Worm (Caenorhabditis elegans) whole organism, L4/young adult: Measurements from ENCODE around the gene rtfo-1.

Experiments used
- W03F9.2 ChIP-seq: fragments of 150-350 bp; optimal IDR thresholded peaks from 2 replicates; lab custom pipeline; 2014; ENCODE audit warnings: missing biosample characterization, missing genetic modification characterization
- dao-5 ChIP-seq: sonication (generic microtip); optimal IDR thresholded peaks from 2 replicates; lab custom pipeline; 2016; ENCODE audit warnings: missing genotype, missing genetic modification characterization, moderate library complexity, missing compliant biosample characterization
- him-1 ChIP-seq: sonication (generic microtip); optimal IDR thresholded peaks from 2 replicates; lab custom pipeline; 2016; ENCODE audit warnings: missing genotype, missing genetic modification reagents, missing genetic modification characterization, missing compliant biosample characterization

The rtfo-1 gene

ce11 chrV:9582594-9583322, at the start of gene rtfo-1:
Gene rtfo-1, minus strand, starts transcription at chrV:9582644.
- TF ChIP-seq W03F9.2 (no peak), him-1 (tag; lab: Kevin White, UChicago) (no peak), dao-5 (tag; lab: Kevin White, UChicago) (no peak)

DNA sequence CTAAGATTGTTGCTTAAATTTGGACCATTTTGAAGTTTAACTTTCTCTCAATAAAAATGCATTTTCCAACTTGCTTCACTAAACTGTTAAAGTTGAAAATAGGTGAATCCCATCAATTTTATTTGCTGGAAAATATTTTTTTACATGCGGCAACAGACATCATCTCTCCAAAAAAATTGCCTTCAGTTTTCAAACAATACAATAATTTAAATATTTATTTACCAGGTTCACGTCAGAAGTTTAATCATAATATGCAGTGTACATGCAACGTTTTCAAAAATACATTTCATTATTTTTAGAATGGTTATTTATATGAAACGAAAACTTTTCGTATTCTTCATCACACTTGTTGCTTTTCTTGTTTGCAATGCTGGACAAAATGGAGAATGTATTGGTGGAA, 48.5 kb upstream of the rtfo-1 start, which contains the start of gene T06E4.5:
T06E4.5 (plus strand) TSS at position 301 of the 400 bp plus-strand sequence.
- TF ChIP-seq him-1 (tag; lab: Kevin White, UChicago) (no peak), dao-5 (tag; lab: Kevin White, UChicago) (no peak), W03F9.2 (no peak)

DNA sequence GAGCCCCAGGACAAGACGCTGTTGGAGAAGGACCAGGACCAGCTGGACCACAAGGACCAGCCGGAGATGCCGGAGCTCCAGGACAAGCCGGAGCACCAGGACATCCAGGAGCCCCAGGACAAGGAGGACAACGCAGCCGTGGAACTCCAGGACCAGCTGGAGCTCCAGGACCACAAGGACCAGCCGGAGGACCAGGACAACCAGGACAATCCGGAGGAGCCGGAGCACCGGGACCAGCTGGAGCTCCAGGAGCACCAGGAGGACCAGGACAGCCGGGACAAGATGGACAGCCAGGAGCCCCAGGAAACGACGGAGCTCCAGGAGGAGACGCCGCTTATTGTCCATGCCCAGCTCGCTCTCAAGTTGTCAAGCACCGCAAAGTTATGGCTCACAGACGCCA, 48.1 kb upstream of the rtfo-1 start:
- TF ChIP-seq him-1 (tag; lab: Kevin White, UChicago) (no peak), dao-5 (tag; lab: Kevin White, UChicago) (no peak), W03F9.2 (no peak)

DNA sequence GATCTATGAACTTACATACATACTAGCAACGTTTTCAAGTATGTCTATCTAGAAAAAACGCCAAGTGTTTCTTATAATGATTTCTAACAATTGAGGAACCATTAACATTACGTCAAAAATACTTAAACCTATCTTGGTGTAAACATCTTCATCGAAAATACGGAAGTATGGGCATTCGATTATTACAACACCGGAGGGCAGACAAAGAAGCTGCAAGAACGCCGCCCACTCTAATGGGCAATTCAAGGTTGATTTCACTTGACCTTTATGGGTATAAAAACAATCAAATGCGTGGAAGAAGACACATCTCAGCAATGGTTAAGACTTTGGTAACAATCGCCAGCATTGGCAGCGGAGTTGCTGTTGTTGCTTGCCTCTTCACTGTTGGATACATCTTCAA, 47.2 kb upstream of the rtfo-1 start, which contains the start of gene col-146:
col-146 (plus strand) TSS at position 301 of the 400 bp plus-strand sequence.
- TF ChIP-seq W03F9.2: no peak
- TF ChIP-seq dao-5 (tag; lab: Kevin White, UChicago): no peak
- no peak for TF ChIP-seq him-1 (tag; lab: Kevin White, UChicago)

DNA sequence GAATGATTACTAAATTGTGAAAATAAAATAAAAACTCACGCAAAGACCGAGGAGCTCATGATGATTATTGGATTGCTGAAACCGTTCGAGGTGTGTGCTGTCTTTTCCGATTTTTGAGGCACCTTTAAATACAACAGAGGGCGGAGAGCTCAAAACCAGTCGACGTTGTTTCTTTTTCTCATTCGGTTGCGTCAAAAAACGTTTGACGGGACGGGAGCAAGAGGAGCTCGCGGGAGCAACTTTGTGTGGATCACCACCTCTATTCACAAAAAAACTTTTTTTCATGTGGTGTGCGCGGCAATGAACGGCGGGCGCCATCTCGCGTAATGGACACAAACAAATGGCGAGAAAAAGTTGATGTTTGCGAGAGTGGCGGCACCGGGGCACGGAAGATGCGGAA, 46.7 kb upstream of the rtfo-1 start, which contains the start of gene idpc-3:
idpc-3 (minus strand) TSS at position 101 of the 400 bp plus-strand sequence.
- TF ChIP-seq dao-5 (tag; lab: Kevin White, UChicago): no peak
- TF ChIP-seq him-1 (tag; lab: Kevin White, UChicago): no peak
- TF ChIP-seq W03F9.2: no peak

- TF ChIP-seq dao-5 (tag; lab: Kevin White, UChicago) (no peak), him-1 (tag; lab: Kevin White, UChicago) (no peak)
Observed at ce11 chrV:9628603-9629002, 46.2 kb upstream of the rtfo-1 start.

DNA sequence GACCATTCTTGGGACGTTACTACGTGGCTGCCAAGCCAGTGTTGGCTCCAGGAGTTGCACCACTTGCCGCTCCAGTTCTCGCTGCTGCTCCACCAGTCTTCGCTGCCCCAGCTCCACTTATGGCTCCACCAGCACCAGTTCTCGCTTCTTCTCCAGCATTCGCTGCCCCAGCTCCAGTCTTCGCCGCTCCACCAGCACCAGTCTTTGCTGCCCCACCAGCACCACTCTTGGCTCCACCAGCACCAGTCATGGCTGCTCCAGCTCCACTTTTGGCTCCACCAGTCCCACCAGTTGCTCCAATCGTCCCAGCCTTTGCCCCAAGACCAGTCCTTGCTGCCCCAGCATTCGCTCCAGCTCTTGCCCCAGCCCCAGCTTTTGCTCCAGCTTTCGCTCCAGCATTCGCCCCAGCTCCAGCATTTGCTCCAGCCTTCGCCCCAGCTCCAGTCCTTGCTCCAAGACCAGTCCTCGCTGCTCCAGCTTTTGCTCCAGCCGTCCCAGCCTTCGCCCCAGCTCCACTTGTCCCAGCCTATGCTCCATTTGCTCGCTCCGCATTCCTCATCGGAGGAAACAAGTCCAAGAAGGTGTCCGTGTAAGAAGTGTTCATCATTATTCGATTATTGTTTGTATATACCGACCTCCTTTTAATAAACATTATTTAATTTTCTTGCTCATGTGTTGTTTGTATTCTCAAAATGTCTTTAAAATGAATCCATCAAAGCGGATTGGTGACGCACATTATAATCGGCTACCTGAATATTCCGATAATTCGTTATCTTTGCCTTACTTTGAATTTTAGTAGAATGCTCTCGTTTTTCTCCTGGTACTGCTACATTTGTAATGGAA, 43.4 kb upstream of the rtfo-1 start, which contains the start of gene T06E4.7:
T06E4.7 (plus strand) TSS at position 793 of the 843 bp plus-strand sequence.
- TF ChIP-seq him-1 (tag; lab: Kevin White, UChicago): no peak

- TF ChIP-seq him-1 (tag; lab: Kevin White, UChicago): no peak
- no peak for TF ChIP-seq W03F9.2
- no peak for TF ChIP-seq dao-5 (tag; lab: Kevin White, UChicago)
Observed at ce11 chrV:9625122-9625521, 42.7 kb upstream of the rtfo-1 start, which contains the start of gene idpc-4. Gene idpc-4, plus strand, starts transcription at chrV:9625422.

DNA sequence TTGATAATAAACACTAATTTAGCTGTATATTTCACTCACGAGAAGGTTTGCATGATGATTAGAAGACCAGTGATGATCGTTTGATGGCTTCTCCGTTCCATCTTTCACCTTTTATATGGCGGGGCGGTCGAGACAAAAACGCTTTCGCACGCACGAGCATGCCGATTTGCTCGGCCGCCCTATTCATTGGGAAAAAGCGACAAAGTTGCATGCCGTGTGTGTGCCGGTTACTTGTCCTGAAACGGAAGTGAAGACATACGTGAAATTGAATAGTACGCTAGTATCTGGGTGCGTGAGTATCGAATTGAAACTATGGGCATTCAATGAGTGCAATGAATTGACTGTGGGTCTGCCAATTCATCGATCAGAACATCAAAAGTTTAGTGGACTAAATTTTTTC, 40.4 kb upstream of the rtfo-1 start, which contains the start of gene idpc-5:
idpc-5 (minus strand) TSS at position 101 of the 400 bp plus-strand sequence.
- no peak for TF ChIP-seq him-1 (tag; lab: Kevin White, UChicago)
- TF ChIP-seq W03F9.2: no peak
- TF ChIP-seq dao-5 (tag; lab: Kevin White, UChicago): no peak

DNA sequence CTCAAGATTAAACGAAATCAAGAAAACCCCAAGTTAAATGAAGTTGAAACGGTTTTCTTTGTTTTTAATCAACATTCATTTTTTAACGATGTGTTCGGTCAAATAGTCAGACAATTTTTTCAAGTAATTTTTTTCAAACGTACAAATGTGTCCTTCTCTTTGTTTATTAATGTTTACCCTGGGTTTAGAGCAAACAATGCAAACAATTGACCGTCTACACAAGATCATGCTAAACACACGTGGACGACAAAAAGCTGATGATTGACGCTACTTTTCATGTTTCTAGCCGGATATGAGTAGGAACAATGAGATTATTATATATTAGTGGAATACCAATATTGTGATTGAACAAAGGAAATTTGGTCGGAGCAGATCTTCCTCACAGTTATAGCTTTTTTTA, 39.0 kb upstream of the rtfo-1 start:
- no peak for TF ChIP-seq him-1 (tag; lab: Kevin White, UChicago)
- no peak for TF ChIP-seq dao-5 (tag; lab: Kevin White, UChicago)
- TF ChIP-seq W03F9.2: no peak

- no peak for TF ChIP-seq W03F9.2
- TF ChIP-seq dao-5 (tag; lab: Kevin White, UChicago): no peak
- no peak for TF ChIP-seq him-1 (tag; lab: Kevin White, UChicago)
Observed at ce11 chrV:9620417-9620816, 38.0 kb upstream of the rtfo-1 start.

DNA sequence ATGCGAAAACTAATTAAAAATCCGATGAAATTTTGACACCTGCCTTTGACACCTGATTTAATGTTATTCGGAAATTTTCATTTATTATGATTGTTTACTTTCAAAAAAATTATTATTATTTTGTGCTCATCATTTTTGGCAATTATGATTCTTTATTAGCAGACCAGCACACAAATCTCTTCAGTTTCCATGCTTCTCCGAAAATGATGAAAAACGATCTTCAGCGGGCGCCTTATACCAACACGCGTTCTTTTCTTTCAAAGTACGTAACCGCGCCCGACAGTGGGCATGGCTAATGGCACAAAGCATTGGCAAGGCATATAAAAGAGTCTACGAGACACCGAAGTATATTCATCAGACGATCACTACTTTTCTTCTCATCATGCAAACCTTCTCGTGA, 37.4 kb upstream of the rtfo-1 start, which contains the start of gene idpc-6:
idpc-6 (plus strand) TSS at position 301 of the 400 bp plus-strand sequence.
- no peak for TF ChIP-seq dao-5 (tag; lab: Kevin White, UChicago)
- no peak for TF ChIP-seq W03F9.2
- TF ChIP-seq him-1 (tag; lab: Kevin White, UChicago): no peak

DNA sequence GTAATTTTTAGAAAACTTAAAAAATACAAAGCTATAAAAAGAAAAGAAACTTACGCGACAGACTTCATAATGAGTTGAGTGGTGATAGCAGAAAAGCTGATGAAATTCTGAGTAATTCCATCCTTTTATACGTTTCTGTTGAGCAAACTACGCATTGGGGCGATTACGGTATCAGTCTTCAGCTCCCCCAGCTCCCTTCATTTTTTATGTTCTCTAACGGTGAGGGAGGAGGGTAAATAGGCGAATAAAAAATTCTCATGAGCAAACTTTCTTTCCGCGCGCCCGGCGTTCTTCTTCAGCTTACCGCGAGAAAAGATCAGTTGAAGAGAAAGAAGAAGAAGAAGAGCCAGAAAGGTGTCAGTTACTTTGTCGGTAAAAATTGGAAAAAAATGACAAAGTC, 36.5 kb upstream of the rtfo-1 start, which contains the start of gene idpc-7:
idpc-7 (minus strand) TSS at position 101 of the 400 bp plus-strand sequence.
- TF ChIP-seq W03F9.2 (no peak), him-1 (tag; lab: Kevin White, UChicago) (no peak), dao-5 (tag; lab: Kevin White, UChicago) (no peak)
